Fruit fly (Drosophila melanogaster) ovary, adult (tissue): Measurements from ENCODE around the gene CG14650.

Experiments used
- CG17801 ChIP-seq: fragments of 200-800 bp; optimal IDR thresholded peaks from 2 replicates; lab custom pipeline; 2019; ENCODE audit warnings: missing biosample characterization, mild to moderate bottlenecking, missing genetic modification characterization, moderate library complexity; ENCODE audit not compliant: partially characterized antibody

Gene CG14650

DNA sequence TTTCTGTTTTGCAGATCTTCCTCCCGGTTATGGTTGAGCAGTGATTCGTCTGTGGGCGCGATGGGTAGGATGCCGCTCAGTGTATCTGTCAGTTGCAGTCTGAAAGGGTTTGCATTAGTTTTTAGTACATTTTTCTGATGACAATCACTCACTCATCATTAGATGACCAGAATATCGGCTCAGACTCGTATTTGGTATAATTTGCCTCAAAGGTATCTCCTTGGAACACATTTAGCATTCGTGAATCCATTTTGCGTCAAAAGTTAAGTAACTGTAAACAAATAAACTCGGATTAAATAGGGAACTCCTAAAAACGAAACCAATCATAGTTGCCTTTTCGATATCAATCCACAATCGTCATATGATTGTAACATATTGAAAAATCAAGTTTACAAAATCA is 10.5 kb upstream of the CG14650 start, which contains the start of gene CG31525:
Gene CG31525 (plus strand): TSS at position 301 of the 400 bp plus-strand sequence.
- no peak for TF ChIP-seq CG17801 (GFP tag; lab: Kevin White, UChicago)

DNA sequence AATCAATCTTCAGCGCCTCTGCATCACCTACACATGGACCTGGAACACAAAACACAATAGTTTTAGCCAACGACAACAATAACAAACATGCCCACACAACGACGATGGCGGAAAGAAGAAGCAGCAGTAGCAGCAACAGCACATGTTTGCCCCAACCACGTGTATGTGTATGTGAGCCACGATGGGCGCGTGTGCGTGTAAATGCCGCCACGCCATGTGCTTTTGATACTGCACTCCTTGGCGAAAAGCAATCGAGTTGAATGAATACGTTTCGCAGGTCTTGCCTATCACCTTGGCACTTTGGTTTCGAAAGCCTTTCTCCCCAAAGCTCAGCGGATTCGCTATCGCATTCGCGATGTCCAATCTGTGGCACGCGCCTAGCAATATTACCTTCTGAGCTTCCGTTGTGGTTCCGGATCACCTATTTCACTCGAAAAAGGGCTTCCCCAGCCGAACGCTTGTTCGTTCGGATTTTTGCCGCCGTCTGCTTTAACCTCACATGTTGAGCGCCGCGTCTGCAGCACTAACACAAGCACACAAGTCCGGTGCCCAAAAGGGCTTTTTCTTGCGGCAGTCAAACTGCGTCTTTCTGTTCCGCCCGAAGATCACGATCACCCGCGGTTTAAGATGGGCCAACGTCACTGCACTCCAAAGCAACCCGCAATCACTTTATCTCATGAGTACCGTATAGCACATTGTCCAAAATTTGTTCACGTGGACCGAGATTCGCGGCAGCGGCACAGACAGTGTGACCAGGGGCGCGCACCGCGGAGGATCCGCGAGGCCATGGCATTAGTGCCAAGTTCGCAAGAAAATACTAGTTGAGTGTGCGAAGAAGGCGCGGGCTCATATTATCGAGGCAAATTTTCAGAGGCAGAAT is 8.4 kb upstream of the CG14650 start, which contains the start of gene srl:
Gene srl (minus strand): TSS at position 751 of the 880 bp plus-strand sequence.
- peak; percentile 27 for TF ChIP-seq CG17801 (GFP tag; lab: Kevin White, UChicago)

DNA sequence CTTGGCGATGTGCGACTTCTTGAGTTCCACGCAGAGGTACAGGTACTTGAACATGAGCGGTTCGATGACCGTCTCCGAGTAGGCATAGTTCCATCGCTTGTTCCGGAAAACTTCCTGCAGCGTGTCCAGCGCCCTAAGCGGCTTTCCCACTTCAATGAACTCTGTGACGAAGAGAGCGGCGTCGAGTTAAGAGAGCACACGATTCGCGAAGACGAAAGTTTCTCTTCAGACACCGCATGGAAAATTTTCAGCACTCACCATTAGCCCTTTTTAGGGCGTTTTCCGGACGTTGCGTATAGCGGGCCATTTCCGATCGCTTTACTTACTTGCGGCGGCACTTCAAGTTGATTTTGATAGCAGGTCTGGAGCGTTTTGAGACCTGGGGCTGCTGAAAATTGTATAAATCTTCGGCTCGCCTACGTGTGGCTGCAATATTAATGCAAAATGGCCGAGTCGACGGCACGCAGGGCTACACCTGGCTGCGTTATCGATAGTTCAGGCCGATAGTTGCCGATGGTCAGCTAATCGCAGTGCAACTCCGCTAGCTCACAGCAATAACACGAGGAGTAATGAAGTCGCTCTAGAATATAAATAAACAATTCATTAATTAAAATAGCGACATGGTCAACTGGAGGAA is 3.6 kb upstream of the CG14650 start, which contains the start of the genes eIF3a and CG1074:
Gene eIF3a (minus strand): TSS at position 455 of the 637 bp plus-strand sequence.
Gene CG1074 (plus strand): TSS at position 525 of the 637 bp plus-strand sequence.
- TF ChIP-seq CG17801 (GFP tag; lab: Kevin White, UChicago), result peak; percentile 76

DNA sequence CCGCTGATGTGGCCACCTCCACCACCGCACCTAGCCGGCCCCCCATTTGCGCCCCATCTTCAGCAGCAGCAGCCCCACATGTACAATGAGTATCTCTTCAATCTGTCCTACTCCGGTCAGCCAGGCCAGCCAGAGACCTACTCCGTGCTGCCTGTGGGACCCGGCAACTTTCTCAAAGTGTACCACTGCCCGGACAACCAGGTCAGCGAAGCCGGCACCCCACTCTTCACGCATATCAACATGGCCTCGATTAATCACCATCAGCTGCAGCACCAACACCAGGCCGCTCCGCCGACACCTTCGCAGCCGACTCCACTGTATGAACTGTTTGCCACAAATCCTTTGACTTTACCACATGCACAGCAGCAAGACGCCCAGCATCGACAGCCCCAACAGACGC is 630 bp downstream of the CG14650 start:
- TF ChIP-seq CG17801 (GFP tag; lab: Kevin White, UChicago), result no peak

DNA sequence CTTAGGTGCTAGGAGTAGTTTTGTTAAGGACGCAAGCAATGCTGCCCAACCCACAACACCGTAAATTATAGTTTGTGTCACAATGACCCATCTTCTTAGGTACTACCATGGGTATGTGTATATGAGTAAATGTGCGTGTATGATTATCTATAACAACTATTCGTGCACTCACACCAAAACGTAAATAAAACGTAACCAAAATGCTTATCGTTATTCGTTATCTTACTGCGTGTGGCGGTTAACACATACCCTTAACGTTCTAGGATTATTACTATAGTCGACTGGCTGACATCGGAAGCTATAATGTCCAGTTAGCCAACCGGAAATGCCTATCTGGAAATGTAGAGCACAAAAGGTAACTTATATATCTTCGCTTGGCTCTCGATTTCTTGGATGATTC is 7.9 kb downstream of the CG14650 start:
- TF ChIP-seq CG17801 (GFP tag; lab: Kevin White, UChicago), result no peak

DNA sequence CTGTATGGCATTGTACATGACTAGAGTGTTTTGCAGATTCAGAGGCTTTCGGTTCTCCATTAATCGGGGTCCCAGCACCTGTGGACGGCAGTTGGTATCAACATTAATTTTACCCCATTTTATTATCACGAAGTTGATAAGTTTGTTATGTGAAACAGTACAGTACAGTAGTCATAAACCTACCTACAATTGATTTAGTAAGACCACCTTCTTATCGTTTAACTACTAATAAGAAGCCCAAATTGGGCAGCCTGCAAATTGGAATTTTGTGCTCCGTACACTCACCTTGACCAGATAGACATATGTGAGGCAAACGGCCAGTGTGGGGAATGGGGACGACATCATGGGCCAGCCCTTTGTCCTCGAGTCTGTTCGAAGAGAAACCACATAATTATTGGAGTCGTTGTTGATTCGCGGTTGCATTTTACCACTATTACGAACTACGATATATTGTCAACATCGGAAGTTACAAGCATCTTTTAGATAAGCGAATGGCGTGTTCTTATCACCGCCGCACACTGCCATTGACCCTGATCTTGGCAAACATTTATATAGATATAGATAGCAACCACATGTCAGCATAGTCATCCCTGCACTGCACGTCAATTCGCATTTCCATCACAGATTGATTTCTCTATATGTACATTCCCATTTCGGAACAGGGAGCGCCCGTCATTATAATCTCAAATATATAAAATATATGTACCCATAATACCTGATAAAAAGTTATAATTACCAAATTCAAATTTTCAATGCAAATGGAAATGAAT is 9.5 kb downstream of the CG14650 start:
- no peak for TF ChIP-seq CG17801 (GFP tag; lab: Kevin White, UChicago)

DNA sequence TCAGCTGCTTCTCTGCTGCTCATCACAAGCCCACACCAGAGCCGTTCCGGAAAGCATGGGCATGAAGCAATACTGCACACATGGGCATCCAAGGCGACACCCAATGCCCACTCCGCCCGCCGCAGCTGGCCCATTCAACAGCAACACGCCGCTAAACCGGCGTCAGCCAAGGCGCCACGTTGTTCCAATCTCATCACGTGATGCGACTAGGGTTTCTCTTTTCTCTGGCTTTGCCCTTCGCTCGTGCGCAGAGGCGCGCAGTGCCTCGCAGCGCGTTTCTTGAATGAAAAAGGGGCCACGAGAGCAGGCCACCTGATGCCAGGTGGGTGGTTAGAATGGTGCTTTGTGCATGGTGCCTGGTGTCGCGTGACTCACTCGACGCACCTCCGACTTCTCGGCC is 12.1 kb downstream of the CG14650 start:
- TF ChIP-seq CG17801 (GFP tag; lab: Kevin White, UChicago), result no peak

DNA sequence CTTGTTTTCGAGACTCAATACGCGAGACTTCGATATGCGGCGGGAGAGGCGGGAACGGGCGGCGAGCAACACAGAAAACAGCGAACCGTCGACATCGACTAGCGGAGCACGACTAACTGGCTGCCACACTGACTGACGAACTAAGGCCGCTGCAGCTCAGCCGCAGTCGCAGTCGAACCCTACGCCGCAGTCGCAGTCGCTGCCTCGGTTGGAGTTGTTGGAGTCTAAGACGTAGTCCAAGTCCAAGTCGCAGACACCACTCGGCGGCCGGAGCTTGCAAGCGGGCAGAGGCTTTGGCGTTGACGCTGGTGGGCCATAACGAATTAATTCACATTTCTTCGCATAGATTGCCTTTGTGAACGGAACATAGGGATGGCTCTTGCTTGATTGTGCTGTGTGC is 13.5 kb downstream of the CG14650 start:
- no peak for TF ChIP-seq CG17801 (GFP tag; lab: Kevin White, UChicago)

DNA sequence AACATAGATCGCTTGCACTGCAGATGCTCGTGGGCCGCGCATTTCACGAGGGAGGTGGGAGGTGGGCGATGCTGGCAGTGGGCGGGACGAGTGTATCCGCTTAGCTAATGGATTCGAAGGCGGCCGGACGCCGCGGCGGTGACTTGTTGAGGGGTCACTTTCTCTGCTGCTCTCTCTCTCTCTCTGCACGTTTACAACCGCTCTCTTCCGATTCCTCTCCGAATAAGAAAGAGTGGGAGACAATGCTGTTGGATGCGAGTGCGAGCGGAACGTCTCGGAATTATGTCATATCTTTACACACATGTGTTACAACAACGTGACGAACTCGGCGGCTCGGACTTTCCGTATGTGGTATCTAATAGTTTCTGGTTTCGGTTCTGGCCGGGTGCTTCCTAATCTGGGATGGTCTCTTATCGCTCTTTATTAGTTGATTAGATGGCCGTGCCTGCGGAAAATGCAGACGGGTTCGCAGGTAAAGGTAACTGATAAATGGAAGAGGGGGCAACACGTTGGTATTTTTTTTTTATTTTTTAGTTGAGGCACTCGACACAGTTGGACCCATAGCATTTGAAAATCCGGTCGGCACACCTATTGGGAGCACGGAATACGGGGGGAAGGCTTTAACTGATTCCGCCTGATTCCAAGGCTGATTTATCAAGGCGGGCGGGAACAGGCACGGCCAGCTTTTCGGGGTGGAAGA is 15.3 kb downstream of the CG14650 start:
- TF ChIP-seq CG17801 (GFP tag; lab: Kevin White, UChicago), result no peak

DNA sequence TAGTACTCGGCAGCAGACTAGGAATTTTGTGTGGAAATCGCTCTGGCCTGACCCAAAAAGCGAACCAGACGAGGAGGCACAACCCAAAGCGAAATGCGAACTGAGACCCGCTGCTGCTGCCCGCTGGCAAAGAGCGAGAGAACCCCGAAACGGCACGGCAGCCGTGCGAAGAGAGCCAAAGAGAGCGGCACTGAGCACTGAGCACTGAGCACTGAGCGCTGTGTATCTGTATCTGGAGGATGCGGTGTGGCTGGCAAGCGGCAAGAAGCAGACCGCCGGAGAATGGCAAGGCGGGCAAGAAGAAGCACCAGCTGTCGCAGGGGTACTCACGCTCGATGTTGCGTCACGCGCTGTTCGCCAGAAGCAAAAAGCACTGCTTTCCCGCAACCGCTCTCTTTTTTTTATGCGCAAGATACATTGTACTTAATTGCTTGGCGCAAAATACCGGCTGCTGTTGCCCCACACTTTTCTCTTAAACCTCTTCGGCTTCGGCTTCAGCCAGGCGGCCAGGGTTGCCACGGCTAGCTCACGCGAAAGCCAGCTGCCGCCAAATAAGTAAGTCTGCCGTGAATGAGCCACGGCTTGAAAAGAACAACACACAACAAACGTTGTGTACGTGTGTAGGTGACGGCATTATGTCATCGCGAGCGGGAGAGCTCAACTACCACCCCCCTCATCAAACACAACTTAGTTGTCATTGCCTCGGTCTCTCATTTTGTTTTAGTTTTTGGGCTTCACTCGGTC is 16.2 kb downstream of the CG14650 start:
- TF ChIP-seq CG17801 (GFP tag; lab: Kevin White, UChicago), result peak; percentile 14

DNA sequence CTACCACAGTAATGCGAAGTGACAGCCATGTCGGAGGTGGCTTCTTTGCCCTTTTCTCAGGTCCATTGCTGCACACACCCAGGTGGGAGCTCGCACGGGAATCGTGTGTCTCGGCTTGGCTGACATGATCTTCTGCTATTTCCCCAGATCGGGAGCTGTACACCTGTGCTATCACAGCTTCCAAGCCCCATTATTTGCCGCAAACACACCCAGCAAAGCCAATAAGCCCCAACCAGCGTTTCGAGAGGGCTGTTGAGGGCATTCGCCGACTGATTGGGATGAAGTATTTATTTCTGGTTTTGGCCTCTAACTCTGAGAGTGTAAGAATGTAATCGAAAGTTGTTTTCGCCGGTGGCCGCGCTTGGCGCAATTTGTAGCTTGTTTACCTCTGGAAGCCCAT is 20.4 kb downstream of the CG14650 start:
- TF ChIP-seq CG17801 (GFP tag; lab: Kevin White, UChicago), result no peak

DNA sequence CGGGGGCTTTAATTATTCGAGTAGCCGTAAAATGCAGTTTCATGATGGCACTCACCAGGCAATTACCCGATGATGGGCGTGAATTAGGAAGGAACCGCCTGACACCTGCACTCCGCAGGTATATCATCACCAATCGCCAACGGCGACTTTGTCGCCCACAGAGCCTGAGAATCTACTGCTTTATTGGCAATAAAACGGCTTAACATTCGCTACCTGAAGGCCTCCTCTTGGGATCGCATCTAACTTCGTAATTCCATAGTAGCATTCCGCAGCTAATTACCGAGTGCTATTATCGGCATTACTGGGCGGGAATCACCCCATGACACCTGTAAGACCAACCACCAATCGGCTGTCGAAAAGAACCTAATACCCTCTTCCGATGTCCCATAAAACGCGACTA is 21.1 kb downstream of the CG14650 start:
- TF ChIP-seq CG17801 (GFP tag; lab: Kevin White, UChicago), result no peak

DNA sequence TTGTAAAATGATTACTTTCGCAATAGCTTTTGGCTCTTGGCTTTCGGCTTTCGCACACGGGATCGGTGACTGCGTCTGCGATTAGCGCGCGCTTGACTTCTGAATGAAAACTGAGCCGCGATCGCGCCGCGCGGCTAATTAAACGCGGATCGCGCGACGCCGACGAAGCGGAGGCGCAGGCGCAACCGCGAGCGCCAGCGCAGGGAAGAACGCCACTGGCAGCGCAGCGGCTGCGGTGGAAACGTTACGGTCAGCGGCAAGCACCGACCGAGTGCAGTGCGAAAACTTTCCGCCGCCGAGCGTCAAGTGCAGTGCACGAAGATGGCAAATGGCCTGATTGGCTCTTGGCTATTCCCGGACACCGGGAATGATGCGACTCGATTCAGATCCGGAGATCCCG is 25.6 kb downstream of the CG14650 start, which contains the start of gene CG31522:
Gene CG31522 (minus strand): TSS at position 101 of the 400 bp plus-strand sequence.
- TF ChIP-seq CG17801 (GFP tag; lab: Kevin White, UChicago), result no peak
